Fruit fly (Drosophila melanogaster): Measurements from ENCODE around the gene CG17350.

CG17350 gene

dm6 chr2L:19430343-19430742 is 49.6 kb downstream of the CG17350 start, which contains the start of gene RtcB (continued):
- peak; percentile 96 for TF ChIP-seq CG2129 (GFP tag; IDR thresholded peaks at IDR 0.05; ENCODE audit: partially characterized antibody)
- no peak for TF ChIP-seq hth (optimal IDR thresholded peaks at IDR 0.05)
- no peak for TF ChIP-seq CG31441 (GFP tag; IDR thresholded peaks at IDR 0.05)
- no peak for TF ChIP-seq dpn (GFP tag; optimal IDR thresholded peaks at IDR 0.05)
- no peak for TF ChIP-seq luna (GFP tag; optimal IDR thresholded peaks at IDR 0.05)
- TF ChIP-seq pnt (GFP tag; optimal IDR thresholded peaks at IDR 0.05): no peak
- TF ChIP-seq NFAT (GFP tag; IDR thresholded peaks at IDR 0.05): no peak
- peak; percentile 72 for TF ChIP-seq Med (GFP tag)
- no peak for TF ChIP-seq Kr (GFP tag; optimal IDR thresholded peaks at IDR 0.05)
- TF ChIP-seq org-1 (GFP tag; optimal IDR thresholded peaks at IDR 0.05): no peak
- peak; percentile 97 for TF ChIP-seq CG13287 (GFP tag; IDR thresholded peaks at IDR 0.05; ENCODE audit: partially characterized antibody)
- TF ChIP-seq CG13296 (GFP tag; optimal IDR thresholded peaks at IDR 0.05): no peak
- no peak for TF ChIP-seq tll (GFP tag; optimal IDR thresholded peaks at IDR 0.05)
- TF ChIP-seq CG4282 (GFP tag; optimal IDR thresholded peaks at IDR 0.05): no peak
- TF ChIP-seq Mes4 (GFP tag; optimal IDR thresholded peaks at IDR 0.05): no peak
- no peak for TF ChIP-seq slou (GFP tag; optimal IDR thresholded peaks at IDR 0.05)
- peak; percentile 21 for TF ChIP-seq CG12769 (tag; optimal IDR thresholded peaks at IDR 0.05)
- no peak for TF ChIP-seq sob (GFP tag; IDR thresholded peaks at IDR 0.05)
- no peak for TF ChIP-seq Tbp (GFP tag; optimal IDR thresholded peaks at IDR 0.05)
- TF ChIP-seq sc (optimal IDR thresholded peaks at IDR 0.05): no peak
- no peak for TF ChIP-seq sc (GFP tag; optimal IDR thresholded peaks at IDR 0.05)
- no peak for TF ChIP-seq CG3407 (GFP tag; optimal IDR thresholded peaks at IDR 0.05)
- TF ChIP-seq sens-2 (GFP tag; IDR thresholded peaks at IDR 0.05): no peak
- no peak for TF ChIP-seq CkIIα-i1 (GFP tag; IDR thresholded peaks at IDR 0.05)
- TF ChIP-seq CG6683 (GFP tag; optimal IDR thresholded peaks at IDR 0.05): no peak
- TF ChIP-seq H15 (GFP tag; IDR thresholded peaks at IDR 0.05): no peak
- peak; percentile 69 for TF ChIP-seq Lhr (GFP tag; optimal IDR thresholded peaks at IDR 0.05)
- TF ChIP-seq vvl (GFP tag; IDR thresholded peaks at IDR 0.05): no peak; the same call in 1 of the 2 replicates
- TF ChIP-seq CG15269 (tag; optimal IDR thresholded peaks at IDR 0.05): no peak
- TF ChIP-seq CG7271 (tag; optimal IDR thresholded peaks at IDR 0.05): no peak
- TF ChIP-seq CG2678 (tag; optimal IDR thresholded peaks at IDR 0.05): no peak
- TF ChIP-seq Gug (GFP tag; IDR thresholded peaks at IDR 0.05): no peak
- no peak for TF ChIP-seq CG11696 (GFP tag; IDR thresholded peaks at IDR 0.05)
- peak in 1 of 3 experiments; percentile 1 for TF ChIP-seq lola (GFP tag; optimal IDR thresholded peaks at IDR 0.05)
- TF ChIP-seq ssp (GFP tag; IDR thresholded peaks at IDR 0.05): peak; percentile 64
- no peak for TF ChIP-seq Deaf1 (tag; optimal IDR thresholded peaks at IDR 0.05)
- TF ChIP-seq wek (GFP tag; optimal IDR thresholded peaks at IDR 0.05): no peak
- TF ChIP-seq NC2β (GFP tag; optimal IDR thresholded peaks at IDR 0.05): no peak
- peak; percentile 98 for TF ChIP-seq knrl (GFP tag; IDR thresholded peaks at IDR 0.05; ENCODE audit: partially characterized antibody)
- peak; percentile 97 for TF ChIP-seq Scr (GFP tag; IDR thresholded peaks at IDR 0.05; ENCODE audit: partially characterized antibody)
- TF ChIP-seq CG18619 (GFP tag; optimal IDR thresholded peaks at IDR 0.05): no peak
- peak; percentile 19 for TF ChIP-seq CG12391 (tag; optimal IDR thresholded peaks at IDR 0.05)
- no peak for TF ChIP-seq eve (GFP tag; optimal IDR thresholded peaks at IDR 0.05)
- no peak for TF ChIP-seq CG5953 (GFP tag; IDR thresholded peaks at IDR 0.05)
